Worm (Caenorhabditis elegans) whole organism, L4/young adult: ENCODE data around the gene B0281.6.
"Not testable (repeated sequence)": the region's sequence is repeated elsewhere in the genome, so short reads cannot be mapped to it uniquely, and the experiment has no call there.

Source experiments
- W03F9.2 ChIP-seq: fragments of 150-350 bp; optimal IDR thresholded peaks from 2 replicates; lab custom pipeline; 2014; ENCODE audit warnings: missing biosample characterization, missing genetic modification characterization
- dao-5 ChIP-seq: sonication (generic microtip); optimal IDR thresholded peaks from 2 replicates; lab custom pipeline; 2016; ENCODE audit warnings: missing genotype, missing genetic modification characterization, moderate library complexity, missing compliant biosample characterization
- him-1 ChIP-seq: sonication (generic microtip); optimal IDR thresholded peaks from 2 replicates; lab custom pipeline; 2016; ENCODE audit warnings: missing genotype, missing genetic modification reagents, missing genetic modification characterization, missing compliant biosample characterization

Gene B0281.6

ce11 chrII:2312747-2313146 lies 10.5 kb upstream of the B0281.6 start, which contains the start of the genes trim-21 and B0281.1:
Gene trim-21, minus strand, starts transcription at chrII:2312847.
Gene B0281.1, plus strand, starts transcription at chrII:2313067.
- no peak for TF ChIP-seq him-1
- no peak for TF ChIP-seq W03F9.2
- TF ChIP-seq dao-5: no peak

- no peak for TF ChIP-seq dao-5
- no peak for TF ChIP-seq him-1
- TF ChIP-seq W03F9.2: no peak
These were observed 4.5 kb upstream of the B0281.6 start, which contains the start of gene B0281.3 for ce11 chrII:2306741-2307140. Gene B0281.3, plus strand, starts transcription at chrII:2307041.

ce11 chrII:2305507-2305906 lies 3.3 kb upstream of the B0281.6 start:
- TF ChIP-seq him-1: no peak
- TF ChIP-seq dao-5: no peak
- no peak for TF ChIP-seq W03F9.2

ce11 chrII:2304575-2304974 lies 2.3 kb upstream of the B0281.6 start:
- TF ChIP-seq dao-5: no peak
- TF ChIP-seq W03F9.2: no peak
- TF ChIP-seq him-1: no peak

- TF ChIP-seq dao-5 (no peak), him-1 (no peak), W03F9.2 (no peak)
These were observed 1.4 kb downstream of the B0281.6 start, which contains the start of gene B0281.5 for ce11 chrII:2300861-2301260. Gene B0281.5, minus strand, starts transcription at chrII:2300961.

ce11 chrII:2298742-2299141 lies 3.5 kb downstream of the B0281.6 start, which contains the start of gene B0281.4:
Gene B0281.4, minus strand, starts transcription at chrII:2298842.
- no peak for TF ChIP-seq dao-5
- no peak for TF ChIP-seq him-1
- TF ChIP-seq W03F9.2: no peak

ce11 chrII:2295817-2296315 lies 6.4 kb downstream of the B0281.6 start, which contains the start of gene fbxc-25:
Gene fbxc-25, minus strand, starts transcription at chrII:2296265.
- TF ChIP-seq W03F9.2: no peak
- no peak for TF ChIP-seq him-1
- TF ChIP-seq dao-5: no peak

ce11 chrII:2292549-2292948 lies 9.7 kb downstream of the B0281.6 start:
- TF ChIP-seq W03F9.2 (no peak), dao-5 (no peak), him-1 (no peak)

ce11 chrII:2292027-2292426 lies 10.2 kb downstream of the B0281.6 start, which contains the start of gene K09F6.7:
Gene K09F6.7, minus strand, starts transcription at chrII:2292127.
- TF ChIP-seq W03F9.2 (no peak), dao-5 (no peak), him-1 (no peak)

- TF ChIP-seq W03F9.2 (no peak), him-1 (no peak), dao-5 (no peak)
These were observed 12.8 kb downstream of the B0281.6 start for ce11 chrII:2289441-2289840.

ce11 chrII:2288798-2289197 lies 13.4 kb downstream of the B0281.6 start, which contains the start of the genes K09F6.10 and K09F6.13:
Gene K09F6.10, minus strand, starts transcription at chrII:2288883.
Gene K09F6.13, plus strand, starts transcription at chrII:2289114.
- no peak for TF ChIP-seq W03F9.2
- no peak for TF ChIP-seq him-1
- TF ChIP-seq dao-5: no peak

- no peak for TF ChIP-seq him-1
These were observed 17.5 kb downstream of the B0281.6 start for ce11 chrII:2284703-2285102.

ce11 chrII:2282599-2282998 lies 19.6 kb downstream of the B0281.6 start, which contains the start of gene K09F6.9:
Gene K09F6.9, minus strand, starts transcription at chrII:2282699.
- TF ChIP-seq dao-5, him-1, W03F9.2: not testable (repeated sequence)

ce11 chrII:2279839-2280238 lies 22.4 kb downstream of the B0281.6 start, which contains the start of gene K09F6.11:
Gene K09F6.11, plus strand, starts transcription at chrII:2280139.
- TF ChIP-seq him-1: no peak

ce11 chrII:2279263-2279662 lies 23.0 kb downstream of the B0281.6 start, which contains the start of gene K09F6.6:
Gene K09F6.6, minus strand, starts transcription at chrII:2279305.
- no peak for TF ChIP-seq him-1
- no peak for TF ChIP-seq dao-5
- no peak for TF ChIP-seq W03F9.2

- TF ChIP-seq W03F9.2 (no peak), dao-5 (no peak), him-1 (no peak)
These were observed 24.8 kb downstream of the B0281.6 start, which contains the start of gene K09F6.15 for ce11 chrII:2277418-2277817. Gene K09F6.15, minus strand, starts transcription at chrII:2277518.

ce11 chrII:2273750-2274149 lies 28.5 kb downstream of the B0281.6 start:
- TF ChIP-seq him-1 (no peak), dao-5 (no peak), W03F9.2 (no peak)
